Worm (Caenorhabditis elegans) whole organism, L1 larva: Measurements from ENCODE around the gene F31E8.5.
A peak's percentile ranks its signal among the peaks of the same experiment; 100 is the strongest.

Experiments
- C04F5.9 ChIP-seq: sonication (generic microtip); optimal IDR thresholded peaks from 2 replicates; lab custom pipeline; 2016; ENCODE audit warnings: missing genetic modification characterization, missing compliant biosample characterization
- C16A3.4 ChIP-seq: fragments of 150-350 bp; optimal IDR thresholded peaks from 2 replicates; lab custom pipeline; 2014; ENCODE audit warnings: missing biosample characterization, missing genetic modification characterization
- F16B12.6 ChIP-seq: fragments of 150-350 bp; optimal IDR thresholded peaks from 2 replicates; lab custom pipeline; 2014; ENCODE audit warnings: missing biosample characterization, missing genetic modification characterization
- aha-1 ChIP-seq: fragments of 150-350 bp; optimal IDR thresholded peaks from 2 replicates; lab custom pipeline; 2014; ENCODE audit warnings: missing biosample characterization, missing genetic modification characterization
- blmp-1 ChIP-seq: fragments of 150-350 bp; optimal IDR thresholded peaks from 2 replicates; lab custom pipeline; 2014; ENCODE audit warnings: missing biosample characterization, missing genetic modification characterization
- ceh-82 ChIP-seq, 3 experiments: fragments of 150-350 bp in 1 of 3; sonication (generic microtip) in 2 of 3; optimal IDR thresholded peaks; 2 replicates each; lab custom pipeline; 2014 to 2017; ENCODE audit warnings: missing biosample characterization in 3 of 3, missing genetic modification characterization in 3 of 3
- ceh-88 ChIP-seq: fragments of 200-800 bp; sonication (Bioruptor generic); IDR thresholded peaks from 2 replicates; pipeline ENCODE4 v1.3.6; 2022; ENCODE audit warnings: missing genetic modification characterization, missing compliant biosample characterization
- dpl-1 ChIP-seq, 3 experiments: fragments of 150-350 bp in 2 of 3; sonication (generic microtip) in 1 of 3; optimal IDR thresholded peaks; 2 replicates each; lab custom pipeline; 2014 to 2017; ENCODE audit warnings: missing biosample characterization in 3 of 3, missing genetic modification characterization in 3 of 3, missing genetic modification reagents in 3 of 3
- dsc-1 ChIP-seq: sonication (generic microtip); optimal IDR thresholded peaks from 2 replicates; lab custom pipeline; 2016; ENCODE audit warnings: mild to moderate bottlenecking, missing genetic modification characterization, missing compliant biosample characterization
- egl-13 ChIP-seq: sonication (generic microtip); optimal IDR thresholded peaks from 2 replicates; lab custom pipeline; 2016; ENCODE audit warnings: missing genotype, missing genetic modification reagents, missing genetic modification characterization, missing compliant biosample characterization
- elt-3 ChIP-seq, 6 experiments: fragments of 150-350 bp in 1 of 6; sonication (generic microtip); optimal IDR thresholded peaks; 2 replicates each; lab custom pipeline; 2017 to 2018; ENCODE audit warnings: missing biosample characterization in 6 of 6, missing genetic modification characterization in 6 of 6, inconsistent platforms in 1 of 6
- fkh-10 ChIP-seq: sonication (generic microtip); optimal IDR thresholded peaks from 2 replicates; lab custom pipeline; 2017; ENCODE audit warnings: missing biosample characterization, missing genetic modification reagents, missing genetic modification characterization
- fkh-8 ChIP-seq: sonication (generic microtip); optimal IDR thresholded peaks from 2 replicates; lab custom pipeline; 2016; ENCODE audit warnings: mild to moderate bottlenecking, missing genetic modification characterization, missing compliant biosample characterization
- fos-1 ChIP-seq: fragments of 150-350 bp; optimal IDR thresholded peaks from 2 replicates; lab custom pipeline; 2014; ENCODE audit warnings: missing biosample characterization, missing genetic modification characterization
- hlh-17 ChIP-seq: fragments of 200-800 bp; sonication (Bioruptor generic); optimal IDR thresholded peaks from 2 replicates; lab custom pipeline; 2018; ENCODE audit warnings: missing genetic modification characterization, mild to moderate bottlenecking, missing compliant biosample characterization, moderate library complexity, borderline replicate concordance
- irx-1 ChIP-seq: sonication (generic microtip); optimal IDR thresholded peaks from 2 replicates; lab custom pipeline; 2016; ENCODE audit warnings: missing genetic modification characterization, missing compliant biosample characterization
- isw-1 ChIP-seq: fragments of 200-800 bp; sonication (Bioruptor generic); IDR thresholded peaks from 2 replicates; pipeline ENCODE4 v1.3.6; 2022; ENCODE audit warnings: missing genetic modification characterization, missing compliant biosample characterization
- jun-1 ChIP-seq: fragments of 150-350 bp; optimal IDR thresholded peaks from 2 replicates; lab custom pipeline; 2014; ENCODE audit warnings: missing biosample characterization, missing genetic modification reagents, missing genetic modification characterization
- lin-13 ChIP-seq: fragments of 150-350 bp; optimal IDR thresholded peaks from 2 replicates; lab custom pipeline; 2014; ENCODE audit warnings: missing biosample characterization, missing genetic modification reagents, missing genetic modification characterization
- lin-15B ChIP-seq: fragments of 150-350 bp; sonication (generic microtip); optimal IDR thresholded peaks from 3 replicates; lab custom pipeline; 2014; ENCODE audit warnings: missing biosample characterization, missing genetic modification characterization
- lin-35 ChIP-seq, 2 experiments: fragments of 150-350 bp; optimal IDR thresholded peaks; 2 replicates each; lab custom pipeline; 2014; ENCODE audit warnings: missing biosample characterization in 2 of 2, missing genetic modification characterization in 2 of 2, missing genetic modification reagents in 2 of 2
- lin-39 ChIP-seq: fragments of 150-350 bp; optimal IDR thresholded peaks from 2 replicates; lab custom pipeline; 2014; ENCODE audit warnings: missing biosample characterization, missing genetic modification reagents, missing genetic modification characterization
- lir-3 ChIP-seq: sonication (generic microtip); optimal IDR thresholded peaks from 2 replicates; lab custom pipeline; 2016; ENCODE audit warnings: mild to moderate bottlenecking, missing genetic modification characterization, moderate library complexity, missing compliant biosample characterization; ENCODE audit not compliant: poor library complexity
- lsy-2 ChIP-seq, 2 experiments: fragments of 150-350 bp; optimal IDR thresholded peaks; 2 replicates each; lab custom pipeline; 2014; ENCODE audit warnings: missing biosample characterization in 2 of 2, missing genetic modification characterization in 2 of 2
- mdl-1 ChIP-seq, 2 experiments: fragments of 150-350 bp; optimal IDR thresholded peaks; 2 replicates each; lab custom pipeline; 2014 to 2017; ENCODE audit warnings: missing biosample characterization in 2 of 2, missing genetic modification characterization in 2 of 2, inconsistent platforms in 1 of 2
- mef-2 ChIP-seq: fragments of 150-350 bp; optimal IDR thresholded peaks from 2 replicates; lab custom pipeline; 2014; ENCODE audit warnings: missing biosample characterization, missing genetic modification characterization
- mep-1 ChIP-seq: fragments of 150-350 bp; optimal IDR thresholded peaks from 2 replicates; lab custom pipeline; 2014; ENCODE audit warnings: missing biosample characterization, missing genetic modification characterization
- nhr-11 ChIP-seq: fragments of 150-350 bp; optimal IDR thresholded peaks from 2 replicates; lab custom pipeline; 2014; ENCODE audit warnings: missing biosample characterization, missing genetic modification characterization
- nhr-12 ChIP-seq: sonication (generic microtip); optimal IDR thresholded peaks from 2 replicates; lab custom pipeline; 2017; ENCODE audit warnings: missing biosample characterization, missing genetic modification characterization
- nhr-19 ChIP-seq: fragments of 200-800 bp; sonication (Bioruptor generic); conservative IDR thresholded peaks from 2 replicates; pipeline ENCODE4 v1.3.6; 2022; ENCODE audit warnings: missing genetic modification characterization, missing compliant biosample characterization
- nhr-20 ChIP-seq: sonication (generic microtip); optimal IDR thresholded peaks from 2 replicates; lab custom pipeline; 2016; ENCODE audit warnings: mild to moderate bottlenecking, missing genetic modification characterization, missing compliant biosample characterization
- nhr-47 ChIP-seq: sonication (generic microtip); optimal IDR thresholded peaks from 2 replicates; lab custom pipeline; 2016; ENCODE audit warnings: mild to moderate bottlenecking, missing genetic modification characterization, moderate library complexity, missing compliant biosample characterization
- nhr-71 ChIP-seq: sonication (generic microtip); optimal IDR thresholded peaks from 2 replicates; lab custom pipeline; 2016; ENCODE audit warnings: mild to moderate bottlenecking, missing genetic modification characterization, moderate library complexity, missing compliant biosample characterization
- nhr-85 ChIP-seq: sonication (generic microtip); peaks from one replicate; lab custom pipeline; 2016; ENCODE audit warnings: missing genetic modification characterization, inconsistent platforms, missing compliant biosample characterization
- pax-3 ChIP-seq: fragments of 200-800 bp; sonication (Bioruptor generic); optimal IDR thresholded peaks from 2 replicates; lab custom pipeline; 2018; ENCODE audit warnings: mild to moderate bottlenecking, missing genetic modification characterization, moderate library complexity, missing compliant biosample characterization
- pqm-1 ChIP-seq: sonication (generic microtip); optimal IDR thresholded peaks from 3 replicates; lab custom pipeline; 2017; ENCODE audit warnings: missing biosample characterization, missing genetic modification characterization
- rnt-1 ChIP-seq: sonication (generic microtip); optimal IDR thresholded peaks from 2 replicates; lab custom pipeline; 2016; ENCODE audit warnings: mild to moderate bottlenecking, missing genetic modification characterization, moderate library complexity, missing compliant biosample characterization
- skn-1 ChIP-seq: fragments of 150-350 bp; optimal IDR thresholded peaks from 2 replicates; lab custom pipeline; 2014; ENCODE audit warnings: missing biosample characterization, missing genetic modification characterization
- snpc-4 ChIP-seq: fragments of 150-350 bp; optimal IDR thresholded peaks from 2 replicates; lab custom pipeline; 2014; ENCODE audit warnings: missing biosample characterization, missing genetic modification characterization
- snu-23 ChIP-seq: sonication (generic microtip); optimal IDR thresholded peaks from 2 replicates; lab custom pipeline; 2016; ENCODE audit warnings: missing genetic modification characterization, missing compliant biosample characterization
- sox-4 ChIP-seq: sonication (generic microtip); optimal IDR thresholded peaks from 2 replicates; lab custom pipeline; 2016; ENCODE audit warnings: missing genetic modification characterization, missing compliant biosample characterization
- swsn-7 ChIP-seq: sonication (generic microtip); optimal IDR thresholded peaks from 2 replicates; lab custom pipeline; 2016; ENCODE audit warnings: missing genetic modification characterization, missing compliant biosample characterization
- tbx-2 ChIP-seq: sonication (generic microtip); optimal IDR thresholded peaks from 2 replicates; lab custom pipeline; 2016; ENCODE audit warnings: missing genetic modification characterization, missing compliant biosample characterization
- tlp-1 ChIP-seq: fragments of 150-350 bp; optimal IDR thresholded peaks from 2 replicates; lab custom pipeline; 2014; ENCODE audit warnings: missing biosample characterization, missing genetic modification characterization
- unc-130 ChIP-seq: fragments of 150-350 bp; optimal IDR thresholded peaks from 2 replicates; lab custom pipeline; 2017; ENCODE audit warnings: missing biosample characterization, missing genetic modification characterization, inconsistent platforms
- unc-30 ChIP-seq: sonication (generic microtip); optimal IDR thresholded peaks from 2 replicates; lab custom pipeline; 2017; ENCODE audit warnings: missing biosample characterization, missing genetic modification characterization
- unc-62 ChIP-seq: fragments of 150-350 bp; optimal IDR thresholded peaks from 2 replicates; lab custom pipeline; 2014; ENCODE audit warnings: missing biosample characterization, missing genetic modification reagents, missing genetic modification characterization
- unc-86 ChIP-seq: sonication (generic microtip); optimal IDR thresholded peaks from 2 replicates; lab custom pipeline; 2016; ENCODE audit warnings: missing genetic modification characterization, missing compliant biosample characterization
- zip-4 ChIP-seq: fragments of 200-800 bp; sonication (Bioruptor generic); optimal IDR thresholded peaks from 2 replicates; lab custom pipeline; 2018; ENCODE audit warnings: mild to moderate bottlenecking, missing genetic modification characterization, moderate library complexity, missing compliant biosample characterization
- ztf-4 ChIP-seq: fragments of 150-350 bp; optimal IDR thresholded peaks from 2 replicates; lab custom pipeline; 2014; ENCODE audit warnings: missing biosample characterization, missing genetic modification characterization

The F31E8.5 gene

ce11 chrII:6783377-6783829, 23.7 kb downstream of the F31E8.5 start, which contains the start of gene gldi-2:
TSS of gene gldi-2 (plus strand) at chrII:6783427.
- TF ChIP-seq snu-23 (GFP tag; lab: Kevin White, UChicago) (no peak), lin-13 (GFP tag; lab: Kevin White, UChicago) (no peak), ceh-88 (GFP tag; lab: Robert Waterston, UW) (no peak), F16B12.6 (tag; lab: Kevin White, UChicago) (no peak), mef-2 (tag; lab: Kevin White, UChicago) (no peak), tlp-1 (tag; lab: Kevin White, UChicago) (no peak), unc-62 (GFP tag; lab: Kevin White, UChicago) (no peak), zip-4 (no peak), nhr-47 (tag; lab: Kevin White, UChicago) (no peak), aha-1 (tag; lab: Kevin White, UChicago) (no peak), snpc-4 (tag; lab: Kevin White, UChicago) (no peak), dsc-1 (tag; lab: Kevin White, UChicago) (no peak), lsy-2 (tag; optimal IDR thresholded peaks at IDR 0.05; lab: Kevin White, UChicago) (no peak), isw-1 (GFP tag; lab: Robert Waterston, UW) (no peak), pqm-1 (tag; lab: Kevin White, UChicago) (no peak), mep-1 (tag; lab: Kevin White, UChicago) (no peak), unc-130 (tag; lab: Kevin White, UChicago) (no peak), fos-1 (tag; lab: Kevin White, UChicago) (no peak)
- TF ChIP-seq, all 84 proteins: peak for 0

- TF ChIP-seq C04F5.9 (no peak), rnt-1 (peak; percentile 55), unc-86 (tag; lab: Kevin White, UChicago) (peak; percentile 32), egl-13 (tag; lab: Kevin White, UChicago) (peak; percentile 56), nhr-20 (tag; lab: Kevin White, UChicago) (peak; percentile 43), tlp-1 (tag; lab: Kevin White, UChicago) (no peak), nhr-85 (tag; lab: Kevin White, UChicago) (peak; percentile 20), nhr-71 (peak; percentile 75), isw-1 (GFP tag; lab: Robert Waterston, UW) (peak; percentile 52), zip-4 (peak; percentile 93), skn-1 (tag; lab: Kevin White, UChicago) (peak; percentile 65), nhr-12 (tag; lab: Kevin White, UChicago) (no peak), aha-1 (tag; lab: Kevin White, UChicago) (no peak), lin-39 (tag; lab: Kevin White, UChicago) (peak; percentile 15), dpl-1 (GFP tag; optimal IDR thresholded peaks at IDR 0.05; lab: Kevin White, UChicago) (peak; percentile 1 to 44 (median 30)), snpc-4 (tag; lab: Kevin White, UChicago) (peak; percentile 40), blmp-1 (tag; lab: Kevin White, UChicago) (no peak), lin-35 (GFP tag; optimal IDR thresholded peaks at IDR 0.05; lab: Kevin White, UChicago) (peak; percentile 32 to 60), unc-130 (tag; lab: Kevin White, UChicago) (peak; percentile 81), fkh-8 (tag; lab: Kevin White, UChicago) (peak; percentile 84), mef-2 (tag; lab: Kevin White, UChicago) (no peak), nhr-11 (no peak), ceh-82 (tag; optimal IDR thresholded peaks at IDR 0.05; lab: Kevin White, UChicago) (peak in 1 of 3 experiments; percentile 61), fkh-10 (GFP tag; lab: Kevin White, UChicago) (peak; percentile 1), lin-15B (tag; lab: Kevin White, UChicago) (peak; percentile 48), mdl-1 (tag; optimal IDR thresholded peaks at IDR 0.05; lab: Kevin White, UChicago) (peak in 1 of 2 experiments; percentile 17), nhr-19 (GFP tag; lab: Robert Waterston, UW) (no peak; the same call in 1 of the 2 replicates), elt-3 (tag; optimal IDR thresholded peaks at IDR 0.05; lab: Kevin White, UChicago) (peak in 1 of 6 experiments; percentile 8), unc-30 (tag; lab: Kevin White, UChicago) (no peak), lsy-2 (tag; optimal IDR thresholded peaks at IDR 0.05; lab: Kevin White, UChicago) (peak; percentile 49 to 75), sox-4 (no peak), irx-1 (tag; lab: Kevin White, UChicago) (peak; percentile 16), pax-3 (tag; lab: Kevin White, UChicago) (peak; percentile 70), swsn-7 (peak; percentile 37), hlh-17 (GFP tag; lab: Kevin White, UChicago) (no peak), snu-23 (GFP tag; lab: Kevin White, UChicago) (peak; percentile 58), jun-1 (tag; lab: Kevin White, UChicago) (peak; percentile 51), tbx-2 (tag; lab: Kevin White, UChicago) (peak; percentile 15), lir-3 (tag; lab: Kevin White, UChicago) (peak; percentile 7), ztf-4 (tag; lab: Kevin White, UChicago) (peak; percentile 36), C16A3.4 (tag; lab: Kevin White, UChicago) (peak; percentile 36)
Measured at ce11 chrII:6782738-6783163, 24.3 kb downstream of the F31E8.5 start.
